Fruit fly (Drosophila melanogaster): ENCODE results near the gene Npc2d.
A peak's percentile ranks its signal among the peaks of the same experiment; 100 is the strongest.

Npc2d gene

DNA sequence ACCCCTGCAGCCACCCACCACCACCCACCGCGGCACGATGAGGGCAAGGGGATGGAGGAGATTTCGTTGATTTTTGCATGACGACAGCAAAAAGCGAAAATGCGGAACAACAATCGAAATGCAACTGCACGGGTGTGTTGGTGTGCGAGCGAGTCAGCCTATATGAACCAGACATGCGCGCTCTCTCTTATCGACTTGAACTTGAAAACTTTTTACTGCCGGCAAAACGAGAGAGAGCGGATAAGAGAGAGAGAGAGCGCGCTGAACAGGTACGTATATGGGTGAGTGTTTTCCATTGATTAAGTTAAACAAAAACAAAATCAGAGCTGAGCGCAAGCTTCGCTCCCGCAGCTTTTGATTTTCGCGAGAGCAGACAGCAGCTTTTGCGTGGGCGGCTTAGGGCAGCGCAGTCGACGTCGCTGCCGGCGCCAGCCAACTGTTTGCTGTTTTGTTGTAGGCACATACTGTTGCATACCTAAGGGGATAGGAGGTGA lies 33.3 kb upstream of the Npc2d start (continued):
- TF ChIP-seq pnt (GFP tag; optimal IDR thresholded peaks at IDR 0.05) (no peak), Tbp (GFP tag; optimal IDR thresholded peaks at IDR 0.05) (no peak), trem (tag; optimal IDR thresholded peaks at IDR 0.05) (no peak), crol (GFP tag; IDR thresholded peaks at IDR 0.05) (no peak), eve (GFP tag; optimal IDR thresholded peaks at IDR 0.05) (no peak), ken (GFP tag; IDR thresholded peaks at IDR 0.05) (no peak), unc-4 (GFP tag; IDR thresholded peaks at IDR 0.05; ENCODE audit: partially characterized antibody) (peak; percentile 47), cg (GFP tag; optimal IDR thresholded peaks at IDR 0.05) (peak; percentile 78), gsb-n (tag; optimal IDR thresholded peaks at IDR 0.05) (no peak), Atf-2 (GFP tag; optimal IDR thresholded peaks at IDR 0.05) (no peak), CG6689 (GFP tag; IDR thresholded peaks at IDR 0.05) (no peak), yki (optimal IDR thresholded peaks at IDR 0.05) (peak; percentile 32), slp2 (GFP tag; optimal IDR thresholded peaks at IDR 0.05) (no peak), pho (GFP tag; optimal IDR thresholded peaks at IDR 0.05) (no peak), nom (GFP tag; optimal IDR thresholded peaks at IDR 0.05) (peak; percentile 25), CG13287 (GFP tag; IDR thresholded peaks at IDR 0.05; ENCODE audit: partially characterized antibody) (peak; percentile 71), CG7271 (tag; optimal IDR thresholded peaks at IDR 0.05) (no peak), wor (GFP tag; IDR thresholded peaks at IDR 0.05) (no peak), Hr51 (GFP tag; optimal IDR thresholded peaks at IDR 0.05) (peak in 1 of 2 experiments; percentile 40), NC2β (GFP tag; optimal IDR thresholded peaks at IDR 0.05) (no peak), Mad (GFP tag; optimal IDR thresholded peaks at IDR 0.05) (no peak), CG2120 (GFP tag; optimal IDR thresholded peaks at IDR 0.05) (no peak), Dek (tag; optimal IDR thresholded peaks at IDR 0.05) (no peak), CG1832 (GFP tag; optimal IDR thresholded peaks at IDR 0.05) (peak; percentile 62), Adf1 (GFP tag; IDR thresholded peaks at IDR 0.05) (peak; percentile 99), crc (GFP tag; optimal IDR thresholded peaks at IDR 0.05) (no peak), CG2889 (GFP tag; IDR thresholded peaks at IDR 0.05) (no peak), da (GFP tag; optimal IDR thresholded peaks at IDR 0.05) (no peak), pan (optimal IDR thresholded peaks at IDR 0.05) (no peak), pan (GFP tag; optimal IDR thresholded peaks at IDR 0.05 in 1 of 2, IDR thresholded peaks at IDR 0.05 in 1 of 2) (no peak), ase (GFP tag; IDR thresholded peaks at IDR 0.05) (no peak), gro (GFP tag; optimal IDR thresholded peaks at IDR 0.05) (no peak), CG14014 (GFP tag; IDR thresholded peaks at IDR 0.05) (no peak), Dip2 (GFP tag; IDR thresholded peaks at IDR 0.05) (no peak), sens-2 (GFP tag; IDR thresholded peaks at IDR 0.05) (no peak), bigmax (GFP tag; optimal IDR thresholded peaks at IDR 0.05) (no peak), sob (GFP tag; IDR thresholded peaks at IDR 0.05) (no peak), ftz-f1 (GFP tag; optimal IDR thresholded peaks at IDR 0.05) (peak; percentile 96), CG16813 (GFP tag; IDR thresholded peaks at IDR 0.05; ENCODE audit: partially characterized antibody) (no peak), CG18476 (GFP tag; optimal IDR thresholded peaks at IDR 0.05) (no peak), aop (GFP tag; IDR thresholded peaks at IDR 0.05) (no peak), CG8290 (GFP tag; optimal IDR thresholded peaks at IDR 0.05) (no peak), CG8290 (tag; optimal IDR thresholded peaks at IDR 0.05) (no peak), B-H1 (GFP tag; IDR thresholded peaks at IDR 0.05) (no peak), Fer3 (tag; optimal IDR thresholded peaks at IDR 0.05) (no peak), sr (GFP tag; IDR thresholded peaks at IDR 0.05) (peak; percentile 99), CG6791 (GFP tag; IDR thresholded peaks at IDR 0.05; ENCODE audit: partially characterized antibody) (no peak), sens (GFP tag) (no peak), HmgD (GFP tag; optimal IDR thresholded peaks at IDR 0.05) (no peak), CG10654 (GFP tag; optimal IDR thresholded peaks at IDR 0.05) (no peak), ttk (GFP tag; IDR thresholded peaks at IDR 0.05) (no peak), dm (GFP tag; optimal IDR thresholded peaks at IDR 0.05) (no peak), CG11456 (GFP tag; IDR thresholded peaks at IDR 0.05) (no peak), CG1024 (GFP tag; IDR thresholded peaks at IDR 0.05) (no peak)
